Worm (Caenorhabditis elegans) whole organism, L4 larva: Measurements from ENCODE around the gene C05B5.12.

Source experiments
- F26F4.8 ChIP-seq: fragments of 200-800 bp; sonication (Bioruptor generic); conservative IDR thresholded peaks from 2 replicates; pipeline ENCODE4 v1.3.6; 2022; ENCODE audit warnings: missing genetic modification characterization, missing compliant biosample characterization
- F44E2.7 ChIP-seq: fragments of 200-800 bp; sonication (Bioruptor generic); IDR thresholded peaks from 2 replicates; pipeline ENCODE4 v2.1.2; 2022; ENCODE audit warnings: missing genetic modification characterization, missing compliant biosample characterization
- T20F7.1 ChIP-seq: fragments of 200-800 bp; sonication (Bioruptor generic); optimal IDR thresholded peaks from 2 replicates; lab custom pipeline; 2018; ENCODE audit warnings: mild to moderate bottlenecking, missing genetic modification characterization, missing compliant biosample characterization
- ama-1 ChIP-seq: fragments of 150-350 bp; optimal IDR thresholded peaks from 2 replicates; lab custom pipeline; 2014; ENCODE audit warnings: inconsistent platforms, mixed read lengths
- dve-1 ChIP-seq: sonication (generic microtip); optimal IDR thresholded peaks from 2 replicates; lab custom pipeline; 2017; ENCODE audit warnings: antibody characterized with exemption, mild to moderate bottlenecking, missing genetic modification characterization, missing compliant biosample characterization; ENCODE audit not compliant: insufficient read depth
- fkh-10 ChIP-seq: fragments of 150-350 bp; optimal IDR thresholded peaks from 2 replicates; lab custom pipeline; 2014; ENCODE audit warnings: missing biosample characterization, missing genetic modification reagents, missing genetic modification characterization
- mep-1 ChIP-seq: fragments of 150-350 bp; sonication (generic microtip); optimal IDR thresholded peaks from 3 replicates; lab custom pipeline; 2014; ENCODE audit warnings: missing biosample characterization, missing genetic modification characterization
- unc-39 ChIP-seq: sonication (generic microtip); optimal IDR thresholded peaks from 2 replicates; lab custom pipeline; 2017; ENCODE audit warnings: missing biosample characterization, missing genetic modification characterization

ce11 chrIII:9973765-9974164 is 13.4 kb upstream of the C05B5.12 start, which contains the start of gene R10E12.2:
- TF ChIP-seq F26F4.8 (no peak), ama-1 (lab: Kevin White, UChicago) (no peak), F44E2.7 (no peak), fkh-10 (GFP tag; lab: Kevin White, UChicago) (no peak), unc-39 (tag; lab: Kevin White, UChicago) (no peak), mep-1 (tag; lab: Kevin White, UChicago) (no peak), dve-1 (tag; lab: Kevin White, UChicago) (no peak), T20F7.1 (no peak)
